Worm (Caenorhabditis elegans) whole organism, L1 larva: ENCODE results near the gene F20D12.12.

Source experiments
- alr-1 ChIP-seq: fragments of 200-800 bp; sonication (Bioruptor generic); optimal IDR thresholded peaks from 2 replicates; lab custom pipeline; 2018; ENCODE audit warnings: borderline replicate concordance, mild to moderate bottlenecking, missing genetic modification characterization, missing compliant biosample characterization
- ces-1 ChIP-seq: fragments of 150-350 bp; optimal IDR thresholded peaks from 2 replicates; lab custom pipeline; 2014; ENCODE audit warnings: missing biosample characterization, missing genetic modification reagents, missing genetic modification characterization
- efl-3 ChIP-seq: fragments of 200-800 bp; sonication (Bioruptor generic); optimal IDR thresholded peaks from 2 replicates; lab custom pipeline; 2018; ENCODE audit warnings: mild to moderate bottlenecking, missing genetic modification characterization, missing compliant biosample characterization
- isw-1 ChIP-seq: fragments of 200-800 bp; sonication (Bioruptor generic); IDR thresholded peaks from 2 replicates; pipeline ENCODE4 v1.3.6; 2022; ENCODE audit warnings: missing genetic modification characterization, missing compliant biosample characterization
- jun-1 ChIP-seq: fragments of 150-350 bp; optimal IDR thresholded peaks from 2 replicates; lab custom pipeline; 2014; ENCODE audit warnings: missing biosample characterization, missing genetic modification reagents, missing genetic modification characterization
- lin-39 ChIP-seq: fragments of 150-350 bp; optimal IDR thresholded peaks from 2 replicates; lab custom pipeline; 2014; ENCODE audit warnings: missing biosample characterization, missing genetic modification reagents, missing genetic modification characterization
- lir-3 ChIP-seq: sonication (generic microtip); optimal IDR thresholded peaks from 2 replicates; lab custom pipeline; 2016; ENCODE audit warnings: mild to moderate bottlenecking, missing genetic modification characterization, moderate library complexity, missing compliant biosample characterization; ENCODE audit not compliant: poor library complexity
- nhr-12 ChIP-seq: sonication (generic microtip); optimal IDR thresholded peaks from 2 replicates; lab custom pipeline; 2017; ENCODE audit warnings: missing biosample characterization, missing genetic modification characterization
- nhr-76 ChIP-seq: sonication (generic microtip); optimal IDR thresholded peaks from 2 replicates; lab custom pipeline; 2017; ENCODE audit warnings: missing biosample characterization, missing genetic modification characterization
- nhr-77 ChIP-seq: fragments of 150-350 bp; optimal IDR thresholded peaks from 2 replicates; lab custom pipeline; 2014; ENCODE audit warnings: missing biosample characterization, missing genetic modification characterization
- unc-86 ChIP-seq: sonication (generic microtip); optimal IDR thresholded peaks from 2 replicates; lab custom pipeline; 2016; ENCODE audit warnings: missing genetic modification characterization, missing compliant biosample characterization
- ztf-11 ChIP-seq, 2 experiments: sonication (generic microtip); optimal IDR thresholded peaks; 2 replicates each; lab custom pipeline; 2016 to 2017; ENCODE audit warnings: missing genetic modification characterization in 2 of 2, missing biosample characterization in 1 of 2, missing compliant biosample characterization in 1 of 2

- TF ChIP-seq nhr-76 (tag; lab: Kevin White, UChicago) (no peak), lin-39 (tag; lab: Kevin White, UChicago) (no peak), nhr-12 (tag; lab: Kevin White, UChicago) (no peak), nhr-77 (no peak), efl-3 (GFP tag; lab: Kevin White, UChicago) (no peak), ces-1 (GFP tag; lab: Kevin White, UChicago) (no peak), unc-86 (tag; lab: Kevin White, UChicago) (no peak), ztf-11 (tag; optimal IDR thresholded peaks at IDR 0.05; lab: Kevin White, UChicago) (no peak), jun-1 (tag; lab: Kevin White, UChicago) (no peak), isw-1 (no peak), alr-1 (no peak), lir-3 (tag; lab: Kevin White, UChicago) (no peak)
Measured at ce11 chrIV:7983021-7983420, 35.8 kb downstream of the F20D12.12 start.
